Worm (Caenorhabditis elegans) whole organism, L3 larva: Measurements from ENCODE around the gene twk-4.

Experiments used
- R02D3.7 ChIP-seq: fragments of 150-350 bp; optimal IDR thresholded peaks from 2 replicates; lab custom pipeline; 2014; ENCODE audit warnings: missing biosample characterization, missing genetic modification characterization
- ZK546.5 ChIP-seq: sonication (generic microtip); optimal IDR thresholded peaks from 2 replicates; lab custom pipeline; 2017; ENCODE audit warnings: missing biosample characterization, missing genetic modification characterization
- aly-2 ChIP-seq: fragments of 150-350 bp; optimal IDR thresholded peaks from 2 replicates; lab custom pipeline; 2014; ENCODE audit warnings: missing biosample characterization, missing genetic modification characterization
- ama-1 ChIP-seq: fragments of 150-350 bp; optimal IDR thresholded peaks from 2 replicates; lab custom pipeline; 2018
- ceh-16 ChIP-seq: sonication (generic microtip); optimal IDR thresholded peaks from 2 replicates; lab custom pipeline; 2017; ENCODE audit warnings: missing biosample characterization, missing genetic modification characterization
- ceh-28 ChIP-seq: fragments of 150-350 bp; optimal IDR thresholded peaks from 2 replicates; lab custom pipeline; 2014; ENCODE audit warnings: missing biosample characterization, missing genetic modification reagents, missing genetic modification characterization
- egl-27 ChIP-seq: sonication (generic microtip); optimal IDR thresholded peaks from 4 replicates; lab custom pipeline; 2017; ENCODE audit warnings: missing biosample characterization, missing genetic modification reagents, missing genetic modification characterization
- elt-1 ChIP-seq: fragments of 150-350 bp; optimal IDR thresholded peaks from 2 replicates; lab custom pipeline; 2014; ENCODE audit warnings: missing biosample characterization, missing genetic modification characterization
- elt-2 ChIP-seq: sonication (generic microtip); optimal IDR thresholded peaks from 2 replicates; lab custom pipeline; 2016; ENCODE audit warnings: missing genetic modification reagents, mild to moderate bottlenecking, missing genetic modification characterization, missing compliant biosample characterization
- elt-3 ChIP-seq, 3 experiments: fragments of 150-350 bp in 1 of 3; sonication (generic microtip) in 2 of 3; optimal IDR thresholded peaks; 2 replicates in 2 of 3; 4 replicates in 1 of 3; lab custom pipeline; 2014 to 2017; ENCODE audit warnings: missing biosample characterization in 3 of 3, missing genetic modification characterization in 3 of 3
- eor-1 ChIP-seq, 2 experiments: fragments of 150-350 bp; optimal IDR thresholded peaks; 2 replicates each; lab custom pipeline; 2014 to 2018; ENCODE audit warnings: missing biosample characterization in 2 of 2, missing genetic modification characterization in 2 of 2
- fos-1 ChIP-seq: fragments of 150-350 bp; optimal IDR thresholded peaks from 2 replicates; lab custom pipeline; 2014; ENCODE audit warnings: missing biosample characterization, missing genetic modification characterization
- hmg-11 ChIP-seq: sonication (generic microtip); optimal IDR thresholded peaks from 2 replicates; lab custom pipeline; 2016; ENCODE audit warnings: missing genetic modification characterization, missing compliant biosample characterization
- jun-1 ChIP-seq: fragments of 150-350 bp; optimal IDR thresholded peaks from 2 replicates; lab custom pipeline; 2014; ENCODE audit warnings: missing biosample characterization, missing genetic modification reagents, missing genetic modification characterization
- lsy-12 ChIP-seq: sonication (generic microtip); optimal IDR thresholded peaks from 2 replicates; lab custom pipeline; 2016; ENCODE audit warnings: mild to moderate bottlenecking, missing genetic modification characterization, missing compliant biosample characterization
- mdl-1 ChIP-seq: fragments of 150-350 bp; optimal IDR thresholded peaks from 2 replicates; lab custom pipeline; 2014; ENCODE audit warnings: missing biosample characterization, missing genetic modification characterization
- nhr-11 ChIP-seq: fragments of 150-350 bp; optimal IDR thresholded peaks from 2 replicates; lab custom pipeline; 2014; ENCODE audit warnings: missing biosample characterization, missing genetic modification characterization
- nhr-23 ChIP-seq: fragments of 150-350 bp; optimal IDR thresholded peaks from 2 replicates; lab custom pipeline; 2014; ENCODE audit warnings: missing biosample characterization, missing genetic modification reagents, missing genetic modification characterization
- nhr-237 ChIP-seq: fragments of 150-350 bp; optimal IDR thresholded peaks from 2 replicates; lab custom pipeline; 2014; ENCODE audit warnings: missing biosample characterization, missing genetic modification characterization
- nhr-25 ChIP-seq: sonication (generic microtip); optimal IDR thresholded peaks from 2 replicates; lab custom pipeline; 2017; ENCODE audit warnings: missing biosample characterization, missing genetic modification characterization
- nhr-28 ChIP-seq: fragments of 150-350 bp; optimal IDR thresholded peaks from 2 replicates; lab custom pipeline; 2014; ENCODE audit warnings: missing biosample characterization, missing genetic modification characterization
- nhr-43 ChIP-seq: sonication (generic microtip); optimal IDR thresholded peaks from 2 replicates; lab custom pipeline; 2016; ENCODE audit warnings: mild to moderate bottlenecking, missing genetic modification characterization, missing compliant biosample characterization; ENCODE audit not compliant: poor library complexity, severe bottlenecking
- nhr-67 ChIP-seq: fragments of 150-350 bp; optimal IDR thresholded peaks from 2 replicates; lab custom pipeline; 2014; ENCODE audit warnings: missing biosample characterization, missing genetic modification characterization
- nhr-76 ChIP-seq: fragments of 150-350 bp; sonication (generic microtip); optimal IDR thresholded peaks from 5 replicates; lab custom pipeline; 2014; ENCODE audit warnings: missing biosample characterization, missing genetic modification characterization
- nhr-77 ChIP-seq: fragments of 150-350 bp; optimal IDR thresholded peaks from 2 replicates; lab custom pipeline; 2014; ENCODE audit warnings: missing biosample characterization, missing genetic modification characterization
- pha-4 ChIP-seq: fragments of 150-350 bp; optimal IDR thresholded peaks from 2 replicates; lab custom pipeline; 2014; ENCODE audit warnings: missing biosample characterization, missing genetic modification reagents, missing genetic modification characterization
- pqm-1 ChIP-seq: fragments of 150-350 bp; optimal IDR thresholded peaks from 2 replicates; lab custom pipeline; 2017; ENCODE audit warnings: missing biosample characterization, missing genetic modification characterization, inconsistent platforms
- snpc-4 ChIP-seq: fragments of 150-350 bp; optimal IDR thresholded peaks from 2 replicates; lab custom pipeline; 2014; ENCODE audit warnings: missing biosample characterization, missing genetic modification characterization
- tbx-2 ChIP-seq: sonication (generic microtip); optimal IDR thresholded peaks from 2 replicates; lab custom pipeline; 2016; ENCODE audit warnings: mild to moderate bottlenecking, missing genetic modification characterization, missing compliant biosample characterization
- unc-39 ChIP-seq: sonication (generic microtip); optimal IDR thresholded peaks from 4 replicates; lab custom pipeline; 2017; ENCODE audit warnings: missing biosample characterization, missing genetic modification characterization
- unc-62 ChIP-seq: fragments of 150-350 bp; sonication (generic microtip); optimal IDR thresholded peaks from 4 replicates; lab custom pipeline; 2014; ENCODE audit warnings: missing biosample characterization, missing genetic modification reagents, missing genetic modification characterization
- zag-1 ChIP-seq: fragments of 150-350 bp; optimal IDR thresholded peaks from 2 replicates; lab custom pipeline; 2014; ENCODE audit warnings: missing biosample characterization, missing genetic modification characterization
- ztf-11 ChIP-seq: fragments of 150-350 bp; optimal IDR thresholded peaks from 2 replicates; lab custom pipeline; 2014; ENCODE audit warnings: missing biosample characterization, missing genetic modification characterization
- ztf-4 ChIP-seq: fragments of 150-350 bp; optimal IDR thresholded peaks from 2 replicates; lab custom pipeline; 2014; ENCODE audit warnings: missing biosample characterization, missing genetic modification characterization

Gene twk-4

DNA sequence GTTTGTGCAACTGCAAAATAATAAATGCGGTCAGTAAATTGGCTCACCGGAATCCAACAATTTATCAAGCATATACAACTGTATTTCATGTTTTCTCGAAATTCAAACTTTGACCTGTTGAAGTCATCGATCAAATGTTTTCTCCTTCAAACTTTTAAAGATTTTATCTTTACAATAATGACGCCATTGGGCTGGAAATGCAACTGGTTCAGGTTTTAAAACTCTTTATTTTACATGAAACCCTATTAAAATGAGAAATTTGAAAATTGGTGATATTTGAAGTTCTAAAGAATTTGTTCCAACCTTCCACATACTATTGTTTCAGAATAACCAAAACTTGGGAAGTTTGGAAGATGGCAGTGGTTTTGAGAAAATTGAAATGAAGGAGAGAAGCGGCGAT is 42.9 kb upstream of the twk-4 start:
- TF ChIP-seq nhr-237 (tag; lab: Kevin White, UChicago) (no peak), ztf-4 (tag; lab: Kevin White, UChicago) (no peak), pha-4 (tag; lab: Kevin White, UChicago) (no peak), hmg-11 (tag; lab: Kevin White, UChicago) (no peak), nhr-23 (tag; lab: Kevin White, UChicago) (no peak), tbx-2 (tag; lab: Kevin White, UChicago) (no peak), ceh-16 (tag; lab: Kevin White, UChicago) (no peak), nhr-43 (no peak), nhr-76 (tag; lab: Kevin White, UChicago) (no peak), egl-27 (no peak), elt-1 (tag; lab: Kevin White, UChicago) (no peak), nhr-11 (tag; lab: Kevin White, UChicago) (no peak), snpc-4 (no peak), elt-3 (tag; optimal IDR thresholded peaks at IDR 0.05; lab: Kevin White, UChicago) (no peak)

- TF ChIP-seq mdl-1 (tag; lab: Kevin White, UChicago), result no peak
- peak; percentile 26 for TF ChIP-seq nhr-43
Observed at ce11 chrII:9236283-9236682, 42.2 kb upstream of the twk-4 start, which contains the start of gene T26C5.3. Gene T26C5.3 (plus strand): TSS chrII:9236583.

DNA sequence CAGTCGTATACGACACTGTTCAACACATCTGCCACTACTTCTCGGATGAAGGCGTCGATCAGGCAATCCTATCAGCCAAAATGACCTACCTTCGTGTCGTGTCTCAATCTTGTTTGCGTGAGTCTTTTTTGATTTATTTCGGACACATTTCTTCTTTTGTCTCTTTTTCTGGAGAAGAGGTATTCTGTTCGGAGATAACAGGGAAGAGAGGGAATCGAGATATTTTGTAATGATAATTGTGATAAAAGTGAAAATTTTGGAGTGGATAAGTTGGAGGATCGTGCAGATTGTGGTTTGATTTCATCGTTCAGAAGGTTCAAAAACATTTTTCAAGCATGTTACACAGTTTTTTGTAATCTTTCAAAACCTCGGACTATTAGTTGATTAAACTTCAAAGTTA is 39.7 kb upstream of the twk-4 start:
- no peak for TF ChIP-seq elt-3 (tag; optimal IDR thresholded peaks at IDR 0.05; lab: Kevin White, UChicago)
- TF ChIP-seq nhr-43, result peak; percentile 51
- TF ChIP-seq, all 47 proteins: peak for 1

ce11 chrII:9232923-9233322 is 38.8 kb upstream of the twk-4 start, which contains the start of gene T26C5.2:
Gene T26C5.2 (plus strand): TSS chrII:9233223.
- TF ChIP-seq pha-4 (tag; lab: Kevin White, UChicago), result no peak
- TF ChIP-seq nhr-77 (tag; lab: Kevin White, UChicago), result no peak
- TF ChIP-seq jun-1 (tag; lab: Kevin White, UChicago), result no peak
- TF ChIP-seq elt-3 (tag; optimal IDR thresholded peaks at IDR 0.05; lab: Kevin White, UChicago), result no peak
- TF ChIP-seq egl-27, result no peak
- no peak for TF ChIP-seq eor-1 (tag; optimal IDR thresholded peaks at IDR 0.05; lab: Kevin White, UChicago)
- no peak for TF ChIP-seq elt-1 (tag; lab: Kevin White, UChicago)
- no peak for TF ChIP-seq fos-1 (tag; lab: Kevin White, UChicago)
- no peak for TF ChIP-seq ceh-28 (tag; lab: Kevin White, UChicago)
- TF ChIP-seq pqm-1 (tag; lab: Kevin White, UChicago), result no peak
- TF ChIP-seq unc-39 (tag; lab: Kevin White, UChicago), result no peak
- no peak for TF ChIP-seq ztf-11 (tag; lab: Kevin White, UChicago)
- TF ChIP-seq unc-62, result no peak
- TF ChIP-seq nhr-11 (tag; lab: Kevin White, UChicago), result no peak
- no peak for TF ChIP-seq hmg-11 (tag; lab: Kevin White, UChicago)
- no peak for TF ChIP-seq zag-1
- no peak for TF ChIP-seq nhr-28 (tag; lab: Kevin White, UChicago)
- no peak for TF ChIP-seq nhr-67 (tag; lab: Kevin White, UChicago)
- TF ChIP-seq nhr-25 (tag; lab: Kevin White, UChicago), result no peak
- no peak for TF ChIP-seq tbx-2 (tag; lab: Kevin White, UChicago)

ce11 chrII:9232493-9232892 is 38.4 kb upstream of the twk-4 start:
- no peak for TF ChIP-seq elt-2
- TF ChIP-seq nhr-23 (tag; lab: Kevin White, UChicago), result peak; percentile 16
- TF ChIP-seq aly-2 (tag; lab: Kevin White, UChicago), result no peak
- TF ChIP-seq R02D3.7 (tag; lab: Kevin White, UChicago), result no peak
- TF ChIP-seq lsy-12 (tag; lab: Kevin White, UChicago), result no peak
- peak; percentile 34 for TF ChIP-seq nhr-43
- TF ChIP-seq pha-4 (tag; lab: Kevin White, UChicago), result no peak
- TF ChIP-seq ama-1, result no peak
- TF ChIP-seq ZK546.5, result no peak
- TF ChIP-seq eor-1 (tag; optimal IDR thresholded peaks at IDR 0.05; lab: Kevin White, UChicago), result no peak
